Worm (Caenorhabditis elegans) whole organism, L1 larva: ENCODE results near the gene F43G6.16.

Experiments
- efl-3 ChIP-seq: fragments of 200-800 bp; sonication (Bioruptor generic); optimal IDR thresholded peaks from 2 replicates; lab custom pipeline; 2018; ENCODE audit warnings: mild to moderate bottlenecking, missing genetic modification characterization, missing compliant biosample characterization
- jun-1 ChIP-seq: fragments of 150-350 bp; optimal IDR thresholded peaks from 2 replicates; lab custom pipeline; 2014; ENCODE audit warnings: missing biosample characterization, missing genetic modification reagents, missing genetic modification characterization
- lin-15B ChIP-seq: fragments of 150-350 bp; sonication (generic microtip); optimal IDR thresholded peaks from 3 replicates; lab custom pipeline; 2014; ENCODE audit warnings: missing biosample characterization, missing genetic modification characterization
- mep-1 ChIP-seq: fragments of 150-350 bp; optimal IDR thresholded peaks from 2 replicates; lab custom pipeline; 2014; ENCODE audit warnings: missing biosample characterization, missing genetic modification characterization
- nhr-11 ChIP-seq: fragments of 150-350 bp; optimal IDR thresholded peaks from 2 replicates; lab custom pipeline; 2014; ENCODE audit warnings: missing biosample characterization, missing genetic modification characterization
- nhr-19 ChIP-seq: fragments of 200-800 bp; sonication (Bioruptor generic); conservative IDR thresholded peaks from 2 replicates; pipeline ENCODE4 v1.3.6; 2022; ENCODE audit warnings: missing genetic modification characterization, missing compliant biosample characterization
- nhr-237 ChIP-seq: fragments of 150-350 bp; optimal IDR thresholded peaks from 2 replicates; lab custom pipeline; 2014; ENCODE audit warnings: missing biosample characterization, missing genetic modification characterization
- pag-3 ChIP-seq: sonication (generic microtip); optimal IDR thresholded peaks from 2 replicates; lab custom pipeline; 2017; ENCODE audit warnings: missing genetic modification characterization, mild to moderate bottlenecking, missing compliant biosample characterization, antibody characterized with exemption, borderline replicate concordance; ENCODE audit not compliant: insufficient read depth
- pqm-1 ChIP-seq: sonication (generic microtip); optimal IDR thresholded peaks from 3 replicates; lab custom pipeline; 2017; ENCODE audit warnings: missing biosample characterization, missing genetic modification characterization
- sup-37 ChIP-seq: fragments of 200-800 bp; sonication (Bioruptor generic); optimal IDR thresholded peaks from 2 replicates; lab custom pipeline; 2018; ENCODE audit warnings: mild to moderate bottlenecking, missing genetic modification characterization, missing compliant biosample characterization
- unc-62 ChIP-seq: fragments of 150-350 bp; optimal IDR thresholded peaks from 2 replicates; lab custom pipeline; 2014; ENCODE audit warnings: missing biosample characterization, missing genetic modification reagents, missing genetic modification characterization
- zag-1 ChIP-seq: fragments of 150-350 bp; optimal IDR thresholded peaks from 2 replicates; lab custom pipeline; 2014; ENCODE audit warnings: missing biosample characterization, missing genetic modification characterization

ce11 chrII:11798737-11799136 lies 16.3 kb upstream of the F43G6.16 start, which contains the start of gene hda-5:
- no peak for TF ChIP-seq lin-15B (tag; lab: Kevin White, UChicago)
- TF ChIP-seq mep-1 (tag; lab: Kevin White, UChicago), result no peak
- TF ChIP-seq efl-3 (GFP tag; lab: Kevin White, UChicago), result no peak
- TF ChIP-seq pqm-1 (tag; lab: Kevin White, UChicago), result no peak
- TF ChIP-seq nhr-237, result no peak
- TF ChIP-seq nhr-19 (GFP tag; lab: Robert Waterston, UW), result no peak
- no peak for TF ChIP-seq sup-37
- no peak for TF ChIP-seq zag-1 (tag; lab: Kevin White, UChicago)
- TF ChIP-seq nhr-11 (tag; lab: Kevin White, UChicago), result no peak
- TF ChIP-seq jun-1 (tag; lab: Kevin White, UChicago), result no peak
- TF ChIP-seq pag-3 (tag; lab: Kevin White, UChicago), result no peak
- TF ChIP-seq unc-62 (GFP tag; lab: Kevin White, UChicago), result no peak
